Fruit fly (Drosophila melanogaster): ENCODE results near the gene CG2116.
A peak's percentile ranks its signal among the peaks of the same experiment; 100 is the strongest.

CG2116 gene

DNA sequence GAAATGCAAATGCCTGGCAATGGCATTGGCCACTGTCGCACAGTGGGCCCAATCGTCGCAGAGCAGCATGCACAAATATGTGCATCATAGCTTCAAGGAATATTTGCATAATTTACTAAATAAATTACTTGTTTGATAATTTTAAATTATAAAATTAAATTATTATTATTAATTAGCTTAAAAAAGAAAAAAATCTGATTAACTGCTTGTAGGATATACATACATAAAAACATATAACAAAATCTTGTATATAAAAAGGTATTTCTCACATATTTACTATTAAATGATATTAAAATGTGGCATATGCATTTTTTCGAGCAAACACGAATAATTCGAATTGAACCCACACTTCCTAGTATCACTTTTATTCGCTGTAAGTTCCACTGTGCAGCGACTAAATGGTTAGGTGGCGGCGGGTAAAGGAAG, 4.4 kb upstream of the CG2116 start (continued):
- TF ChIP-seq CG8290 (GFP tag; optimal IDR thresholded peaks at IDR 0.05) (no peak), CG8290 (tag; optimal IDR thresholded peaks at IDR 0.05) (no peak), CG6272 (GFP tag; IDR thresholded peaks at IDR 0.05) (0 out of 2 replicates have a peak, but pooled peaks have one; percentile 10), pho (GFP tag; optimal IDR thresholded peaks at IDR 0.05) (no peak), CG30020 (tag; optimal IDR thresholded peaks at IDR 0.05) (peak; percentile 18), CG12744 (GFP tag; optimal IDR thresholded peaks at IDR 0.05) (no peak), run (tag; optimal IDR thresholded peaks at IDR 0.05) (no peak), fd64A (GFP tag; optimal IDR thresholded peaks at IDR 0.05) (no peak), abd-A (tag; optimal IDR thresholded peaks at IDR 0.05) (no peak), CG1233 (GFP tag; optimal IDR thresholded peaks at IDR 0.05) (peak; percentile 10), Optix (GFP tag; IDR thresholded peaks at IDR 0.05) (0 out of 3 replicates have a peak, but pooled peaks have one; percentile 41), bbx (GFP tag; IDR thresholded peaks at IDR 0.05; ENCODE audit: partially characterized antibody) (no peak), exex (tag; optimal IDR thresholded peaks at IDR 0.05) (no peak), CG12391 (tag; optimal IDR thresholded peaks at IDR 0.05) (peak; percentile 49), CG30403 (GFP tag; optimal IDR thresholded peaks at IDR 0.05) (peak; percentile 48), CG4707 (GFP tag; optimal IDR thresholded peaks at IDR 0.05) (peak; percentile 68), HLH54F (GFP tag; optimal IDR thresholded peaks at IDR 0.05) (no peak), CG15514 (GFP tag; optimal IDR thresholded peaks at IDR 0.05) (no peak), CG11695 (GFP tag; IDR thresholded peaks at IDR 0.05) (no peak), NC2β (GFP tag; optimal IDR thresholded peaks at IDR 0.05) (no peak), Taf1 (GFP tag; IDR thresholded peaks at IDR 0.05) (no peak), sug (tag; optimal IDR thresholded peaks at IDR 0.05) (no peak), CG13287 (GFP tag; IDR thresholded peaks at IDR 0.05; ENCODE audit: partially characterized antibody) (no peak), nerfin-2 (GFP tag; IDR thresholded peaks at IDR 0.05; ENCODE audit: partially characterized antibody) (no peak), Jarid2 (GFP tag; optimal IDR thresholded peaks at IDR 0.05) (no peak), ac (GFP tag; optimal IDR thresholded peaks at IDR 0.05) (no peak), ERR (GFP tag; optimal IDR thresholded peaks at IDR 0.05) (no peak), org-1 (GFP tag; optimal IDR thresholded peaks at IDR 0.05) (no peak), kay (GFP tag; optimal IDR thresholded peaks at IDR 0.05) (no peak), dan (GFP tag; IDR thresholded peaks at IDR 0.05) (no peak), CG11504 (tag; optimal IDR thresholded peaks at IDR 0.05) (peak; percentile 82), sim (GFP tag; IDR thresholded peaks at IDR 0.05) (no peak), CG9932 (GFP tag; IDR thresholded peaks at IDR 0.05) (no peak), CG12659 (GFP tag; optimal IDR thresholded peaks at IDR 0.05) (peak; percentile 28), pzg (GFP tag; optimal IDR thresholded peaks at IDR 0.05) (no peak), kni (GFP tag; optimal IDR thresholded peaks at IDR 0.05) (no peak), tup (GFP tag; optimal IDR thresholded peaks at IDR 0.05) (no peak), CG11723 (GFP tag; optimal IDR thresholded peaks at IDR 0.05) (peak; percentile 13), tin (GFP tag; optimal IDR thresholded peaks at IDR 0.05) (peak; percentile 49), CG1832 (GFP tag; optimal IDR thresholded peaks at IDR 0.05) (no peak), CG2199 (GFP tag; IDR thresholded peaks at IDR 0.05) (no peak), CG10267 (tag; optimal IDR thresholded peaks at IDR 0.05) (peak; percentile 46), grau (tag; optimal IDR thresholded peaks at IDR 0.05) (peak; percentile 59), Fer1 (GFP tag; optimal IDR thresholded peaks at IDR 0.05) (peak; percentile 37), Spps (tag; optimal IDR thresholded peaks at IDR 0.05) (no peak), tll (GFP tag; optimal IDR thresholded peaks at IDR 0.05) (no peak), CG6854 (GFP tag; optimal IDR thresholded peaks at IDR 0.05) (no peak), sob (GFP tag; IDR thresholded peaks at IDR 0.05) (no peak), Atf3 (GFP tag; optimal IDR thresholded peaks at IDR 0.05) (no peak), CG18262 (tag; optimal IDR thresholded peaks at IDR 0.05) (peak; percentile 85), CG3065 (GFP tag; optimal IDR thresholded peaks at IDR 0.05) (no peak)
